Fruit fly (Drosophila melanogaster) whole organism, embryonic: Measurements from ENCODE around the gene Cyp28c1.
A peak's percentile ranks its signal among the peaks of the same experiment; 100 is the strongest.

Source experiments
- Adf1 ChIP-seq: fragments of 200-800 bp; sonication (Bioruptor generic); IDR thresholded peaks from 2 replicates; pipeline ENCODE4 v1.3.6; 2022; ENCODE audit warnings: missing biosample characterization, missing genetic modification characterization
- Bdp1 ChIP-seq: fragments of 200-800 bp; sonication (Bioruptor generic); optimal IDR thresholded peaks from 3 replicates; lab custom pipeline; 2016; ENCODE audit warnings: missing biosample characterization, missing genetic modification characterization
- CG1024 ChIP-seq: fragments of 200-800 bp; sonication (Bioruptor generic); IDR thresholded peaks from 2 replicates; pipeline ENCODE4 v1.3.6; 2022; ENCODE audit warnings: missing biosample characterization, missing genetic modification characterization
- CG10654 ChIP-seq: fragments of 200-800 bp; sonication (Bioruptor generic); optimal IDR thresholded peaks from 2 replicates; lab custom pipeline; 2016; ENCODE audit warnings: missing biosample characterization, missing genetic modification characterization
- CG12104 ChIP-seq: fragments of 200-800 bp; sonication (Bioruptor generic); optimal IDR thresholded peaks from 3 replicates; lab custom pipeline; 2016; ENCODE audit warnings: missing biosample characterization, missing genetic modification characterization
- CG12744 ChIP-seq: fragments of 200-800 bp; sonication (Bioruptor generic); optimal IDR thresholded peaks from 2 replicates; lab custom pipeline; 2016; ENCODE audit warnings: missing biosample characterization, missing genetic modification characterization
- CG13775 ChIP-seq: fragments of 200-800 bp; sonication (Bioruptor generic); optimal IDR thresholded peaks from 3 replicates; lab custom pipeline; 2017; ENCODE audit warnings: missing biosample characterization, mild to moderate bottlenecking, missing genetic modification characterization
- CG14014 ChIP-seq: fragments of 200-800 bp; sonication (Bioruptor generic); IDR thresholded peaks from 2 replicates; pipeline ENCODE4 v1.3.6; 2022; ENCODE audit warnings: missing biosample characterization, missing genetic modification characterization
- CG14860 ChIP-seq: fragments of 200-800 bp; sonication (Bioruptor generic); IDR thresholded peaks from 3 replicates; pipeline ENCODE4 v1.3.6; 2022; ENCODE audit warnings: missing biosample characterization, missing genetic modification characterization; ENCODE audit not compliant: partially characterized antibody
- CG17612 ChIP-seq: fragments of 200-800 bp; sonication (Bioruptor generic); IDR thresholded peaks from 2 replicates; pipeline ENCODE4 v1.3.6; 2022; ENCODE audit warnings: missing biosample characterization, missing genetic modification characterization
- CG2712 ChIP-seq: fragments of 200-800 bp; optimal IDR thresholded peaks from 3 replicates; lab custom pipeline; 2019; ENCODE audit warnings: missing biosample characterization, mild to moderate bottlenecking, missing genetic modification characterization, moderate library complexity
- CG30431 ChIP-seq: fragments of 200-800 bp; sonication (Bioruptor generic); optimal IDR thresholded peaks from 2 replicates; lab custom pipeline; 2017; ENCODE audit warnings: missing biosample characterization, missing genetic modification characterization
- CG31441 ChIP-seq: fragments of 200-800 bp; sonication (Bioruptor generic); IDR thresholded peaks from 2 replicates; pipeline ENCODE4 v1.3.6; 2022; ENCODE audit warnings: missing biosample characterization, missing genetic modification characterization
- CG3281 ChIP-seq: fragments of 200-800 bp; sonication (Bioruptor generic); optimal IDR thresholded peaks from 3 replicates; lab custom pipeline; 2017; ENCODE audit warnings: missing biosample characterization, mild to moderate bottlenecking, missing genetic modification characterization
- CG5953 ChIP-seq: fragments of 200-800 bp; sonication (Bioruptor generic); IDR thresholded peaks from 2 replicates; pipeline ENCODE4 v1.3.6; 2022; ENCODE audit warnings: missing biosample characterization, missing genetic modification characterization
- CG7786 ChIP-seq: fragments of 200-800 bp; sonication (Bioruptor generic); optimal IDR thresholded peaks from 2 replicates; lab custom pipeline; 2016; ENCODE audit warnings: missing biosample characterization, missing genetic modification characterization
- CG7928 ChIP-seq: fragments of 200-800 bp; sonication (Bioruptor generic); optimal IDR thresholded peaks from 2 replicates; lab custom pipeline; 2017; ENCODE audit warnings: missing biosample characterization, mild to moderate bottlenecking, missing genetic modification characterization
- CG8359 ChIP-seq: fragments of 200-800 bp; sonication (Bioruptor generic); optimal IDR thresholded peaks from 2 replicates; lab custom pipeline; 2017; ENCODE audit warnings: missing biosample characterization, mild to moderate bottlenecking, missing genetic modification characterization, borderline replicate concordance
- CkIIα-i1 ChIP-seq: fragments of 200-800 bp; sonication (Bioruptor generic); IDR thresholded peaks from 2 replicates; pipeline ENCODE4 v1.3.6; 2022; ENCODE audit warnings: missing biosample characterization, missing genetic modification characterization
- D ChIP-seq, 2 experiments: fragments of 200-800 bp in 1 of 2; fragments of >200 bp in 1 of 2; sonication (Bioruptor generic) in 1 of 2; optimal IDR thresholded peaks; 2 replicates in 1 of 2; 3 replicates in 1 of 2; lab custom pipeline; 2017; ENCODE audit warnings: mild to moderate bottlenecking in 1 of 2, missing biosample characterization in 1 of 2, missing genetic modification characterization in 1 of 2, missing genetic modification reagents in 1 of 2
- Drgx ChIP-seq: fragments of 200-800 bp; sonication (Bioruptor generic); IDR thresholded peaks from 2 replicates; pipeline ENCODE4 v1.3.6; 2022; ENCODE audit warnings: missing biosample characterization, missing genetic modification characterization
- Gsc ChIP-seq: fragments of 200-800 bp; sonication (Bioruptor generic); IDR thresholded peaks from 2 replicates; pipeline ENCODE4 v1.3.6; 2022; ENCODE audit warnings: missing biosample characterization, missing genetic modification characterization
- MBD-R2 ChIP-seq: fragments of 200-800 bp; sonication (Bioruptor generic); IDR thresholded peaks from 2 replicates; pipeline ENCODE4 v1.3.6; 2022; ENCODE audit warnings: missing biosample characterization, missing genetic modification characterization
- Max ChIP-seq: fragments of 200-800 bp; sonication (Bioruptor generic); optimal IDR thresholded peaks from 2 replicates; lab custom pipeline; 2016; ENCODE audit warnings: missing biosample characterization, mild to moderate bottlenecking, missing genetic modification characterization
- Meics ChIP-seq: fragments of 200-800 bp; sonication (Bioruptor generic); optimal IDR thresholded peaks from 2 replicates; lab custom pipeline; 2017; ENCODE audit warnings: missing biosample characterization, mild to moderate bottlenecking, missing genetic modification characterization
- Opbp ChIP-seq: fragments of 200-800 bp; sonication (Bioruptor generic); IDR thresholded peaks from 3 replicates; pipeline ENCODE4 v1.3.6; 2022; ENCODE audit warnings: missing biosample characterization, missing genetic modification characterization; ENCODE audit not compliant: partially characterized antibody
- PHDP ChIP-seq: fragments of 200-800 bp; sonication (Bioruptor generic); optimal IDR thresholded peaks from 3 replicates; lab custom pipeline; 2018; ENCODE audit warnings: missing biosample characterization, mild to moderate bottlenecking, missing genetic modification characterization, moderate library complexity
- Xbp1 ChIP-seq: fragments of 200-800 bp; sonication (Bioruptor generic); optimal IDR thresholded peaks from 3 replicates; lab custom pipeline; 2016; ENCODE audit warnings: missing biosample characterization, mild to moderate bottlenecking, missing genetic modification characterization
- ara ChIP-seq: fragments of 200-800 bp; sonication (Bioruptor generic); IDR thresholded peaks from 2 replicates; pipeline ENCODE4 v1.3.6; 2022; ENCODE audit warnings: missing biosample characterization, missing genetic modification characterization
- bbx ChIP-seq: fragments of 200-800 bp; sonication (Bioruptor generic); IDR thresholded peaks from 2 replicates; pipeline ENCODE4 v1.3.6; 2022; ENCODE audit warnings: missing biosample characterization, missing genetic modification characterization; ENCODE audit not compliant: partially characterized antibody
- br ChIP-seq: fragments of >200 bp; optimal IDR thresholded peaks from 2 replicates; lab custom pipeline; 2017
- corto ChIP-seq: fragments of 200-800 bp; sonication (Bioruptor generic); optimal IDR thresholded peaks from 2 replicates; lab custom pipeline; 2016; ENCODE audit warnings: missing biosample characterization, mild to moderate bottlenecking, missing genetic modification characterization, moderate library complexity
- emc ChIP-seq: fragments of 200-800 bp; sonication (Bioruptor generic); optimal IDR thresholded peaks from 2 replicates; lab custom pipeline; 2016; ENCODE audit warnings: missing biosample characterization, missing genetic modification characterization
- en ChIP-seq: fragments of 200-800 bp; sonication (Bioruptor generic); optimal IDR thresholded peaks from 2 replicates; lab custom pipeline; 2016; ENCODE audit warnings: missing biosample characterization, missing genetic modification characterization
- ftz-f1 ChIP-seq: fragments of 200-800 bp; sonication (Bioruptor generic); optimal IDR thresholded peaks from 2 replicates; lab custom pipeline; 2016; ENCODE audit warnings: missing biosample characterization, missing genetic modification characterization
- gsb-n ChIP-seq: fragments of 200-800 bp; sonication (Bioruptor generic); optimal IDR thresholded peaks from 3 replicates; lab custom pipeline; 2018; ENCODE audit warnings: missing biosample characterization, mild to moderate bottlenecking, missing genetic modification characterization
- gt ChIP-seq: fragments of 200-800 bp; sonication (Bioruptor generic); IDR thresholded peaks from 2 replicates; pipeline ENCODE4 v1.3.6; 2022; ENCODE audit warnings: missing biosample characterization, missing genetic modification characterization
- ken ChIP-seq: fragments of 200-800 bp; sonication (Bioruptor generic); IDR thresholded peaks from 3 replicates; pipeline ENCODE4 v1.3.6; 2022; ENCODE audit warnings: missing biosample characterization, missing genetic modification characterization
- lov ChIP-seq, 2 experiments: fragments of 200-800 bp in 1 of 2; fragments of >200 bp in 1 of 2; sonication (Bioruptor generic) in 1 of 2; IDR thresholded peaks in 1 of 2; optimal IDR thresholded peaks in 1 of 2; 2 replicates in 1 of 2; 3 replicates in 1 of 2; pipeline versions ENCODE4 v1.3.6 to Lab custom; 2017 to 2022; ENCODE audit warnings: missing biosample characterization in 1 of 2, missing genetic modification characterization in 1 of 2
- maf-S ChIP-seq: fragments of 200-800 bp; sonication (Bioruptor generic); optimal IDR thresholded peaks from 2 replicates; lab custom pipeline; 2016; ENCODE audit warnings: missing biosample characterization, missing genetic modification characterization
- mam ChIP-seq: fragments of 200-800 bp; sonication (Bioruptor generic); optimal IDR thresholded peaks from 3 replicates; lab custom pipeline; 2016; ENCODE audit warnings: missing biosample characterization, missing genetic modification characterization
- mirr ChIP-seq: fragments of 200-800 bp; sonication (Bioruptor generic); optimal IDR thresholded peaks from 3 replicates; lab custom pipeline; 2018; ENCODE audit warnings: missing biosample characterization, mild to moderate bottlenecking, missing genetic modification characterization
- nom ChIP-seq: fragments of 200-800 bp; sonication (Bioruptor generic); optimal IDR thresholded peaks from 2 replicates; lab custom pipeline; 2017; ENCODE audit warnings: missing biosample characterization, missing genetic modification characterization, mild to moderate bottlenecking, moderate library complexity, missing genetic modification reagents
- pita ChIP-seq: fragments of 200-800 bp; sonication (Bioruptor generic); optimal IDR thresholded peaks from 2 replicates; lab custom pipeline; 2017; ENCODE audit warnings: missing biosample characterization, mild to moderate bottlenecking, missing genetic modification characterization
- prd ChIP-seq, 3 experiments: fragments of >200 bp in 2 of 3; fragments of 200-800 bp in 1 of 3; sonication (Bioruptor generic) in 1 of 3; optimal IDR thresholded peaks in 2 of 3; IDR thresholded peaks in 1 of 3; 2 replicates in 2 of 3; 3 replicates in 1 of 3; pipeline versions ENCODE4 v1.3.6 to Lab custom; 2017 to 2022; ENCODE audit warnings: missing biosample characterization in 1 of 3, missing genetic modification characterization in 1 of 3
- psq ChIP-seq: fragments of 200-800 bp; sonication (Bioruptor generic); optimal IDR thresholded peaks from 2 replicates; lab custom pipeline; 2017; ENCODE audit warnings: missing biosample characterization, missing genetic modification characterization
- run ChIP-seq: fragments of 200-800 bp; sonication (Bioruptor generic); optimal IDR thresholded peaks from 3 replicates; lab custom pipeline; 2018; ENCODE audit warnings: missing biosample characterization, mild to moderate bottlenecking, missing genetic modification characterization
- toy ChIP-seq: fragments of 200-800 bp; sonication (Bioruptor generic); IDR thresholded peaks from 2 replicates; pipeline ENCODE4 v1.3.6; 2022; ENCODE audit warnings: missing biosample characterization, missing genetic modification characterization
- vvl ChIP-seq: fragments of 200-800 bp; sonication (Bioruptor generic); IDR thresholded peaks from 2 replicates; pipeline ENCODE4 v1.3.6; 2022; ENCODE audit warnings: missing biosample characterization, missing genetic modification characterization

Cyp28c1 gene

DNA sequence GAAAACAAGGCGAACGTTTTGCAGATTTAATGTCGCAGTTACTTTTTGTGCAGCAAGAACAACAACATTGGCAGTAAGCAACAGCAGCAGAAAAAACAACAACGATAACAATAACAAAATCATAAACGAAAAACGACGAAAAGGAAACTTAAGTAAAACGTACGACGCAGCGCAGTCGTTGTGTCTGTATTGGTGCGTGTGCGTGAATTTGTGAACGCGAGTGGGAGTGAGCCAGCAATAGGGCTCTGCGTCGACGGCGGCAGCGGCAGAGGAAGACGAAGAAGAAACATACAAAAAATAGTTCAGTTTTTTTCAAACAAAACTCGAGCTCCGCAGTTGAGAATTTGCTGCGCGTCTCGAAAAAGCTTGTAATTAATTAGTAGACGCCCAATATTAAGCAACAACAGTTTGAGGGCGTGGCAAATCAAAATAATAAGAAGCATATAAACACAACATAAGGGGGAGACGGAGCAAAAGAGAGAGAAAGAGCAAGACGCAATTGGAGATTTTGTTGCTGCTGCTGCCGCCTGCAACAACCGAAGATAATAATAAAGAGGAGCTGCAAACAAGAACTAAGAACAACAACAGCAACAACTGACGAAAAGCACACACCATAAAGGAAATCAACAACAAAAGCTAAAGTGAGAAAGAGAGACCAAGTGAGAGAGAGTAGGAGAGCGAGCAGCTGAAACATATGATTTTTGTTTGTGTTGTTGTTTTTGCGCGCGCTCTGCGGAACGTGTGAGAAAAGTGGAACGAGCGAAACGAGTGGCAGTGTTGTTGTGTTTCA lies 22.0 kb upstream of the Cyp28c1 start (continued):
- TF ChIP-seq prd (optimal IDR thresholded peaks at IDR 0.05; lab: Kevin White, UChicago) (no peak), prd (GFP tag; IDR thresholded peaks at IDR 0.05; lab: Robert Waterston, UW) (no peak), CG30431 (GFP tag; lab: Kevin White, UChicago) (no peak), Adf1 (GFP tag; lab: Robert Waterston, UW) (peak; percentile 98), CG1024 (no peak), Opbp (GFP tag; lab: Robert Waterston, UW) (no peak), en (no peak), maf-S (GFP tag; lab: Kevin White, UChicago) (no peak), Meics (GFP tag; lab: Kevin White, UChicago) (no peak), ken (GFP tag; lab: Robert Waterston, UW) (no peak), PHDP (tag; lab: Kevin White, UChicago) (no peak), CG10654 (no peak), CG8359 (GFP tag; lab: Kevin White, UChicago) (no peak), CG7928 (GFP tag; lab: Kevin White, UChicago) (no peak), CG5953 (GFP tag; lab: Robert Waterston, UW) (no peak), CG2712 (tag; lab: Kevin White, UChicago) (no peak), CG14014 (GFP tag; lab: Robert Waterston, UW) (0 out of 2 replicates have a peak, but pooled peaks have one; percentile 16), run (tag; lab: Kevin White, UChicago) (no peak), br (lab: Kevin White, UChicago) (no peak), lov (optimal IDR thresholded peaks at IDR 0.05; lab: Kevin White, UChicago) (no peak), lov (GFP tag; IDR thresholded peaks at IDR 0.05; lab: Robert Waterston, UW) (no peak), CG13775 (GFP tag; lab: Kevin White, UChicago) (no peak), gt (GFP tag; lab: Robert Waterston, UW) (no peak), Max (GFP tag; lab: Kevin White, UChicago) (no peak), CkIIα-i1 (GFP tag; lab: Robert Waterston, UW) (no peak), CG31441 (GFP tag; lab: Robert Waterston, UW) (no peak), toy (no peak), pita (GFP tag; lab: Kevin White, UChicago) (no peak), psq (GFP tag; lab: Kevin White, UChicago) (peak; percentile 72), CG7786 (GFP tag; lab: Kevin White, UChicago) (no peak), ftz-f1 (GFP tag; lab: Kevin White, UChicago) (no peak), nom (GFP tag; lab: Kevin White, UChicago) (peak; percentile 15), Gsc (no peak), bbx (GFP tag; lab: Robert Waterston, UW) (no peak), Xbp1 (GFP tag; lab: Kevin White, UChicago) (no peak), mam (no peak), vvl (GFP tag; lab: Robert Waterston, UW) (no peak), MBD-R2 (GFP tag; lab: Robert Waterston, UW) (no peak), corto (no peak), CG17612 (GFP tag; lab: Robert Waterston, UW) (no peak), ara (GFP tag; lab: Robert Waterston, UW) (no peak), CG12744 (GFP tag; lab: Kevin White, UChicago) (no peak), Bdp1 (GFP tag; lab: Kevin White, UChicago) (no peak), CG3281 (GFP tag; lab: Kevin White, UChicago) (no peak), CG14860 (GFP tag; lab: Robert Waterston, UW) (no peak), Drgx (GFP tag; lab: Robert Waterston, UW) (no peak), mirr (no peak), D (optimal IDR thresholded peaks at IDR 0.05; lab: Kevin White, UChicago) (no peak), D (GFP tag; optimal IDR thresholded peaks at IDR 0.05; lab: Kevin White, UChicago) (no peak), CG12104 (GFP tag; lab: Kevin White, UChicago) (no peak), emc (GFP tag; lab: Kevin White, UChicago) (no peak), gsb-n (tag; lab: Kevin White, UChicago) (no peak)
